Fruit fly (Drosophila melanogaster): ENCODE data around the gene aph-1.
A peak's percentile ranks its signal among the peaks of the same experiment; 100 is the strongest.

The aph-1 gene

DNA sequence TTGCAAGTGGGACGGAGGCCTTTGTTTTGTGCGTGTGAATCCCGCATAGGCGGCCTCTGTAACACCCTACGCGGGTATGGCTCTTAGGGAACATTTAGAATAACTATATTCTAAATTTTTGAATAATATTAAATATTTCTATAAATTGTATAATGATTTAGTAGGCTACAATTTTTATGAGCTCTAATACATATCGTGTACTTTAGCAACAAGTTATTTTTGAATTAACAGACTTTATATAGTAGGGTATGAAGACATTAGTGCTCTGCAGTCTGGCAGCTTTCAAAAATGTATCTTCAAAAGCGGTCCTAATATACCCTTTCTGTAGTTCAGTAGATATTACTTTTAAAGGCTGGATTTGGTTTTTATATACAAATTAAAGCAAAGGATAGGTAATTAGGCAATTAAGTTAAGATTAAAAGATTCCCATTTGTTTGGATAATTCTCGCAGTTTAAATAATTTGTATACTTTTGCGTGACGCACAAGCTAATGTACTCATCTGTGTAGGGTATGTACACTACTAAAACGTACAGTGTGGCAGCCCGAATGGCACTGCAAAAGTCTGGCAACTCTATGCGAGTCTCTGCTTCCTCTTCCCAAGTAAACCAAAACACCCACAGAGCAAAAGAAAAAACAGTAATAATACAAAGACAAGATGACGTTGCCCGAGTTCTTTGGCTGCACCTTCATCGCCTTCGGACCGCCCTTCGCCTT, at the start of gene aph-1, which contains the start of gene Snx21:
Gene aph-1, plus strand, starts transcription at position 575 of the 715 bp plus-strand sequence.
Gene Snx21, minus strand, starts transcription at position 7 of the 715 bp plus-strand sequence.
- TF ChIP-seq CG11617 (GFP tag; optimal IDR thresholded peaks at IDR 0.05) (peak; percentile 90), CG12768 (GFP tag; optimal IDR thresholded peaks at IDR 0.05) (peak; percentile 91), cic (GFP tag; optimal IDR thresholded peaks at IDR 0.05) (peak; percentile 1), toe (GFP tag; optimal IDR thresholded peaks at IDR 0.05) (peak; percentile 92), CG7045 (GFP tag; optimal IDR thresholded peaks at IDR 0.05) (peak; percentile 95), cnc (optimal IDR thresholded peaks at IDR 0.05) (no peak), Mnt (GFP tag; optimal IDR thresholded peaks at IDR 0.05) (peak; percentile 84), pad (GFP tag; optimal IDR thresholded peaks at IDR 0.05) (peak; percentile 76), Hr96 (GFP tag; optimal IDR thresholded peaks at IDR 0.05) (peak; percentile 87), bab1 (GFP tag; optimal IDR thresholded peaks at IDR 0.05) (peak; percentile 91), CG1620 (GFP tag; optimal IDR thresholded peaks at IDR 0.05) (peak; percentile 84), CG14711 (tag; optimal IDR thresholded peaks at IDR 0.05) (peak; percentile 88), CG5204 (GFP tag; optimal IDR thresholded peaks at IDR 0.05) (no peak), CG33017 (tag; optimal IDR thresholded peaks at IDR 0.05) (peak; percentile 93), ovo (GFP tag; optimal IDR thresholded peaks at IDR 0.05) (peak; percentile 57), Crg-1 (GFP tag; optimal IDR thresholded peaks at IDR 0.05) (peak; percentile 76), Clk (GFP tag; optimal IDR thresholded peaks at IDR 0.05) (peak; percentile 77), kay (GFP tag; ENCODE audit: borderline replicate concordance) (no peak), CG7101 (tag; optimal IDR thresholded peaks at IDR 0.05) (peak; percentile 91), tj (GFP tag; optimal IDR thresholded peaks at IDR 0.05) (peak; percentile 78)

- TF ChIP-seq Clk (GFP tag; optimal IDR thresholded peaks at IDR 0.05) (no peak), CG33017 (tag; optimal IDR thresholded peaks at IDR 0.05) (no peak), pad (GFP tag; optimal IDR thresholded peaks at IDR 0.05) (no peak), cic (GFP tag; optimal IDR thresholded peaks at IDR 0.05) (no peak), CG14711 (tag; optimal IDR thresholded peaks at IDR 0.05) (no peak), CG1620 (GFP tag; optimal IDR thresholded peaks at IDR 0.05) (no peak), cnc (optimal IDR thresholded peaks at IDR 0.05) (no peak), CG5204 (GFP tag; optimal IDR thresholded peaks at IDR 0.05) (no peak), tj (GFP tag; optimal IDR thresholded peaks at IDR 0.05) (no peak), CG7045 (GFP tag; optimal IDR thresholded peaks at IDR 0.05) (no peak), Mnt (GFP tag; optimal IDR thresholded peaks at IDR 0.05) (no peak), kay (GFP tag; ENCODE audit: borderline replicate concordance) (no peak), toe (GFP tag; optimal IDR thresholded peaks at IDR 0.05) (no peak), ovo (GFP tag; optimal IDR thresholded peaks at IDR 0.05) (no peak), Hr96 (GFP tag; optimal IDR thresholded peaks at IDR 0.05) (no peak), CG7101 (tag; optimal IDR thresholded peaks at IDR 0.05) (no peak), CG11617 (GFP tag; optimal IDR thresholded peaks at IDR 0.05) (no peak), Crg-1 (GFP tag; optimal IDR thresholded peaks at IDR 0.05) (no peak), CG12768 (GFP tag; optimal IDR thresholded peaks at IDR 0.05) (no peak)
Measured at dm6 chr2L:2720368-2720767, 45.7 kb upstream of the aph-1 start.

dm6 chr2L:2721317-2721716, 44.7 kb upstream of the aph-1 start:
- no peak for TF ChIP-seq CG7045 (GFP tag; optimal IDR thresholded peaks at IDR 0.05)
- no peak for TF ChIP-seq CG1620 (GFP tag; optimal IDR thresholded peaks at IDR 0.05)
- TF ChIP-seq Hr96 (GFP tag; optimal IDR thresholded peaks at IDR 0.05), result no peak
- no peak for TF ChIP-seq pad (GFP tag; optimal IDR thresholded peaks at IDR 0.05)
- no peak for TF ChIP-seq toe (GFP tag; optimal IDR thresholded peaks at IDR 0.05)
- TF ChIP-seq ovo (GFP tag; optimal IDR thresholded peaks at IDR 0.05), result no peak
- no peak for TF ChIP-seq Mnt (GFP tag; optimal IDR thresholded peaks at IDR 0.05)
- TF ChIP-seq CG14711 (tag; optimal IDR thresholded peaks at IDR 0.05), result no peak
- TF ChIP-seq Crg-1 (GFP tag; optimal IDR thresholded peaks at IDR 0.05), result no peak
- TF ChIP-seq CG5204 (GFP tag; optimal IDR thresholded peaks at IDR 0.05), result no peak
- no peak for TF ChIP-seq Clk (GFP tag; optimal IDR thresholded peaks at IDR 0.05)
- TF ChIP-seq tj (GFP tag; optimal IDR thresholded peaks at IDR 0.05), result no peak
- no peak for TF ChIP-seq cnc (optimal IDR thresholded peaks at IDR 0.05)
- TF ChIP-seq cic (GFP tag; optimal IDR thresholded peaks at IDR 0.05), result no peak
- no peak for TF ChIP-seq CG7101 (tag; optimal IDR thresholded peaks at IDR 0.05)
- TF ChIP-seq CG11617 (GFP tag; optimal IDR thresholded peaks at IDR 0.05), result no peak
- no peak for TF ChIP-seq kay (GFP tag; ENCODE audit: borderline replicate concordance)
- TF ChIP-seq bab1 (GFP tag; optimal IDR thresholded peaks at IDR 0.05), result no peak
- TF ChIP-seq CG33017 (tag; optimal IDR thresholded peaks at IDR 0.05), result no peak

dm6 chr2L:2723100-2723499, 42.9 kb upstream of the aph-1 start:
- TF ChIP-seq Hr96 (GFP tag; optimal IDR thresholded peaks at IDR 0.05) (no peak), CG7045 (GFP tag; optimal IDR thresholded peaks at IDR 0.05) (no peak), CG14711 (tag; optimal IDR thresholded peaks at IDR 0.05) (no peak), bab1 (GFP tag; optimal IDR thresholded peaks at IDR 0.05) (no peak), Mnt (GFP tag; optimal IDR thresholded peaks at IDR 0.05) (no peak), CG11617 (GFP tag; optimal IDR thresholded peaks at IDR 0.05) (no peak), CG12768 (GFP tag; optimal IDR thresholded peaks at IDR 0.05) (no peak), Clk (GFP tag; optimal IDR thresholded peaks at IDR 0.05) (no peak), toe (GFP tag; optimal IDR thresholded peaks at IDR 0.05) (no peak), CG1620 (GFP tag; optimal IDR thresholded peaks at IDR 0.05) (no peak)

dm6 chr2L:2724459-2724858, 41.6 kb upstream of the aph-1 start:
- TF ChIP-seq Mnt (GFP tag; optimal IDR thresholded peaks at IDR 0.05), result no peak
- TF ChIP-seq ovo (GFP tag; optimal IDR thresholded peaks at IDR 0.05), result no peak
- TF ChIP-seq Clk (GFP tag; optimal IDR thresholded peaks at IDR 0.05), result no peak
- no peak for TF ChIP-seq bab1 (GFP tag; optimal IDR thresholded peaks at IDR 0.05)
- TF ChIP-seq CG7101 (tag; optimal IDR thresholded peaks at IDR 0.05), result no peak
- no peak for TF ChIP-seq cic (GFP tag; optimal IDR thresholded peaks at IDR 0.05)
- TF ChIP-seq cnc (optimal IDR thresholded peaks at IDR 0.05), result no peak
- no peak for TF ChIP-seq Crg-1 (GFP tag; optimal IDR thresholded peaks at IDR 0.05)
- no peak for TF ChIP-seq Hr96 (GFP tag; optimal IDR thresholded peaks at IDR 0.05)
- no peak for TF ChIP-seq CG1620 (GFP tag; optimal IDR thresholded peaks at IDR 0.05)
- no peak for TF ChIP-seq tj (GFP tag; optimal IDR thresholded peaks at IDR 0.05)

Measured in whole organism, adult.